Fruit fly (Drosophila melanogaster) whole organism, pupa: ENCODE measurements around the gene piwi.

Experiments
- CG10348 ChIP-seq: fragments of 200-800 bp; sonication (Bioruptor generic); IDR thresholded peaks from 2 replicates; pipeline ENCODE4 v1.3.6; 2022; ENCODE audit warnings: missing biosample characterization, missing genetic modification characterization
- CG12605 ChIP-seq: fragments of 200-800 bp; sonication (Bioruptor generic); IDR thresholded peaks from 2 replicates; pipeline ENCODE4 v1.3.6; 2022; ENCODE audit warnings: missing biosample characterization, missing genetic modification characterization
- CG13204 ChIP-seq: fragments of 200-800 bp; sonication (Bioruptor generic); optimal IDR thresholded peaks from 2 replicates; lab custom pipeline; 2018; ENCODE audit warnings: missing biosample characterization, mild to moderate bottlenecking, missing genetic modification characterization, moderate library complexity
- CG14655 ChIP-seq: fragments of 200-800 bp; sonication (Bioruptor generic); optimal IDR thresholded peaks from 3 replicates; lab custom pipeline; 2017; ENCODE audit warnings: mild to moderate bottlenecking, missing biosample characterization, missing genetic modification reagents, missing genetic modification characterization
- CG15710 ChIP-seq: fragments of 200-800 bp; sonication (Bioruptor generic); optimal IDR thresholded peaks from 2 replicates; lab custom pipeline; 2018; ENCODE audit warnings: missing biosample characterization, mild to moderate bottlenecking, missing genetic modification characterization, moderate library complexity
- CG17806 ChIP-seq: fragments of 200-800 bp; sonication (Bioruptor generic); optimal IDR thresholded peaks from 2 replicates; lab custom pipeline; 2018; ENCODE audit warnings: missing biosample characterization, mild to moderate bottlenecking, missing genetic modification characterization, moderate library complexity
- CG32121 ChIP-seq: fragments of 200-800 bp; sonication (Bioruptor generic); IDR thresholded peaks from 2 replicates; pipeline ENCODE4 v1.3.6; 2022; ENCODE audit warnings: missing biosample characterization, missing genetic modification characterization
- CG34367 ChIP-seq: fragments of 200-800 bp; sonication (Bioruptor generic); optimal IDR thresholded peaks from 2 replicates; lab custom pipeline; 2018; ENCODE audit warnings: missing biosample characterization, mild to moderate bottlenecking, missing genetic modification characterization
- CG4496 ChIP-seq: fragments of 200-800 bp; sonication (Bioruptor generic); IDR thresholded peaks from 3 replicates; pipeline ENCODE4 v1.3.6; 2022; ENCODE audit warnings: missing biosample characterization, missing genetic modification characterization
- CG8159 ChIP-seq: fragments of 200-800 bp; sonication (Bioruptor generic); optimal IDR thresholded peaks from 3 replicates; lab custom pipeline; 2018; ENCODE audit warnings: missing biosample characterization, mild to moderate bottlenecking, missing genetic modification characterization, moderate library complexity
- CG8301 ChIP-seq: fragments of 200-800 bp; sonication (Bioruptor generic); optimal IDR thresholded peaks from 2 replicates; lab custom pipeline; 2018; ENCODE audit warnings: missing biosample characterization, mild to moderate bottlenecking, missing genetic modification characterization
- CG9948 ChIP-seq: fragments of 200-800 bp; sonication (Bioruptor generic); optimal IDR thresholded peaks from 2 replicates; lab custom pipeline; 2018; ENCODE audit warnings: missing biosample characterization, mild to moderate bottlenecking, missing genetic modification characterization, moderate library complexity
- D1 ChIP-seq: fragments of 200-800 bp; sonication (Bioruptor generic); optimal IDR thresholded peaks from 2 replicates; lab custom pipeline; 2018; ENCODE audit warnings: missing biosample characterization, mild to moderate bottlenecking, missing genetic modification characterization, moderate library complexity
- EcR ChIP-seq: fragments of 200-800 bp; sonication (Bioruptor generic); optimal IDR thresholded peaks from 3 replicates; lab custom pipeline; 2019; ENCODE audit warnings: missing biosample characterization, missing genetic modification characterization, mild to moderate bottlenecking, moderate library complexity, missing genetic modification reagents
- Ets98B ChIP-seq: fragments of 200-800 bp; sonication (Bioruptor generic); IDR thresholded peaks from 2 replicates; pipeline ENCODE4 v1.3.6; 2022; ENCODE audit warnings: missing biosample characterization, missing genetic modification characterization
- Pif1A ChIP-seq: fragments of 200-800 bp; sonication (Bioruptor generic); optimal IDR thresholded peaks from 3 replicates; lab custom pipeline; 2016; ENCODE audit warnings: missing biosample characterization, missing genetic modification characterization
- Pif1B ChIP-seq: fragments of 200-800 bp; sonication (Bioruptor generic); optimal IDR thresholded peaks from 3 replicates; lab custom pipeline; 2016; ENCODE audit warnings: missing biosample characterization, missing genetic modification characterization
- Snoo ChIP-seq: fragments of 200-800 bp; sonication (Bioruptor generic); optimal IDR thresholded peaks from 3 replicates; lab custom pipeline; 2017; ENCODE audit warnings: missing biosample characterization, mild to moderate bottlenecking, missing genetic modification characterization, inconsistent platforms
- fd96Ca ChIP-seq: fragments of 200-800 bp; sonication (Bioruptor generic); IDR thresholded peaks from 3 replicates; pipeline ENCODE4 v1.3.6; 2022; ENCODE audit warnings: missing biosample characterization, missing genetic modification characterization
- gl ChIP-seq: fragments of 200-800 bp; sonication (Bioruptor generic); optimal IDR thresholded peaks from 2 replicates; lab custom pipeline; 2018; ENCODE audit warnings: missing biosample characterization, mild to moderate bottlenecking, missing genetic modification characterization
- rn ChIP-seq: fragments of 200-800 bp; sonication (Bioruptor generic); IDR thresholded peaks from 2 replicates; pipeline ENCODE4 v1.3.6; 2022; ENCODE audit warnings: missing biosample characterization, missing genetic modification characterization

piwi gene

dm6 chr2L:10970134-10970533 lies 17.1 kb downstream of the piwi start, which contains the start of the genes Tmem214 and YL-1:
Gene Tmem214, minus strand, starts transcription at chr2L:10970275.
Gene YL-1, plus strand, starts transcription at chr2L:10970443.
- TF ChIP-seq CG10348 = no peak
- peak; percentile 0 for TF ChIP-seq CG8159 (tag; lab: Kevin White, UChicago)
- no peak for TF ChIP-seq CG8301 (tag; lab: Kevin White, UChicago)
- TF ChIP-seq CG34367 (tag; lab: Kevin White, UChicago) = no peak
- TF ChIP-seq EcR (GFP tag; lab: Kevin White, UChicago) = no peak
- no peak for TF ChIP-seq CG13204 (GFP tag; lab: Kevin White, UChicago)
- TF ChIP-seq CG14655 (GFP tag; lab: Kevin White, UChicago) = no peak
- 0 out of 3 replicates have a peak, but pooled peaks have one; percentile 14 for TF ChIP-seq fd96Ca
- no peak for TF ChIP-seq Snoo
- no peak for TF ChIP-seq Ets98B
- TF ChIP-seq CG32121 (GFP tag; lab: Robert Waterston, UW) = no peak
- TF ChIP-seq gl (tag; lab: Kevin White, UChicago) = no peak
- no peak for TF ChIP-seq Pif1B (GFP tag; lab: Kevin White, UChicago)

- TF ChIP-seq CG4496 (no peak; the same call in 2 of the 3 replicates), CG32121 (GFP tag; lab: Robert Waterston, UW) (no peak), Pif1B (GFP tag; lab: Kevin White, UChicago) (no peak), Snoo (no peak), CG34367 (tag; lab: Kevin White, UChicago) (no peak), CG12605 (GFP tag; lab: Robert Waterston, UW) (no peak), CG8159 (tag; lab: Kevin White, UChicago) (no peak), gl (tag; lab: Kevin White, UChicago) (no peak), CG10348 (no peak), CG13204 (GFP tag; lab: Kevin White, UChicago) (no peak), Pif1A (GFP tag; lab: Kevin White, UChicago) (no peak), fd96Ca (no peak), rn (GFP tag; lab: Robert Waterston, UW) (no peak), CG9948 (tag; lab: Kevin White, UChicago) (no peak), CG15710 (tag; lab: Kevin White, UChicago) (no peak), CG8301 (tag; lab: Kevin White, UChicago) (no peak), CG14655 (GFP tag; lab: Kevin White, UChicago) (no peak)
Observed at dm6 chr2L:10968009-10968383, 19.2 kb downstream of the piwi start.

dm6 chr2L:10967257-10968008 lies 19.8 kb downstream of the piwi start:
- TF ChIP-seq CG17806 (tag; lab: Kevin White, UChicago) (no peak), CG9948 (tag; lab: Kevin White, UChicago) (no peak), gl (tag; lab: Kevin White, UChicago) (peak; percentile 79), CG15710 (tag; lab: Kevin White, UChicago) (peak; percentile 18), fd96Ca (0 out of 3 replicates have a peak, but pooled peaks have one; percentile 22), Pif1A (GFP tag; lab: Kevin White, UChicago) (no peak), CG32121 (GFP tag; lab: Robert Waterston, UW) (peak; percentile 38; the same call in 1 of the 2 replicates), CG13204 (GFP tag; lab: Kevin White, UChicago) (no peak), Pif1B (GFP tag; lab: Kevin White, UChicago) (peak; percentile 28), Snoo (peak; percentile 7), CG8301 (tag; lab: Kevin White, UChicago) (peak; percentile 52), CG14655 (GFP tag; lab: Kevin White, UChicago) (no peak), CG8159 (tag; lab: Kevin White, UChicago) (peak; percentile 33), D1 (no peak), rn (GFP tag; lab: Robert Waterston, UW) (no peak), CG4496 (peak; percentile 58), Ets98B (peak; percentile 61), CG34367 (tag; lab: Kevin White, UChicago) (no peak), CG12605 (GFP tag; lab: Robert Waterston, UW) (peak; percentile 38; the same call in 1 of the 2 replicates), CG10348 (no peak), EcR (GFP tag; lab: Kevin White, UChicago) (peak; percentile 52)

- TF ChIP-seq CG32121 (GFP tag; lab: Robert Waterston, UW) = no peak
Observed at dm6 chr2L:10965962-10966361, 21.3 kb downstream of the piwi start.

- TF ChIP-seq CG12605 (GFP tag; lab: Robert Waterston, UW) (peak; percentile 66), D1 (no peak), CG13204 (GFP tag; lab: Kevin White, UChicago) (no peak)
Observed at dm6 chr2L:10964493-10964892, 22.7 kb downstream of the piwi start.

- TF ChIP-seq Pif1A (GFP tag; lab: Kevin White, UChicago) (no peak), CG13204 (GFP tag; lab: Kevin White, UChicago) (no peak), CG15710 (tag; lab: Kevin White, UChicago) (no peak), Ets98B (no peak), CG32121 (GFP tag; lab: Robert Waterston, UW) (no peak), CG9948 (tag; lab: Kevin White, UChicago) (no peak), CG12605 (GFP tag; lab: Robert Waterston, UW) (no peak), EcR (GFP tag; lab: Kevin White, UChicago) (no peak), CG10348 (no peak), CG8159 (tag; lab: Kevin White, UChicago) (no peak)
Observed at dm6 chr2L:10963979-10964378, 23.2 kb downstream of the piwi start, which contains the start of gene dpr2. Gene dpr2, minus strand, starts transcription at chr2L:10964153.
